Worm (Caenorhabditis elegans) whole organism, L4 larva: ENCODE measurements around the gene eif-3.L.

Source experiments
- aly-2 ChIP-seq: sonication (generic microtip); optimal IDR thresholded peaks from 2 replicates; lab custom pipeline; 2018; ENCODE audit warnings: missing biosample characterization, missing genetic modification characterization
- ama-1 ChIP-seq: fragments of 150-350 bp; optimal IDR thresholded peaks from 2 replicates; lab custom pipeline; 2014; ENCODE audit warnings: inconsistent platforms, mixed read lengths
- ceh-44 ChIP-seq: fragments of 200-800 bp; sonication (Bioruptor generic); IDR thresholded peaks from 2 replicates; pipeline ENCODE4 v1.3.6; 2022; ENCODE audit warnings: missing genetic modification reagents, missing genetic modification characterization, missing compliant biosample characterization
- ces-1 ChIP-seq: fragments of 150-350 bp; sonication (generic microtip); optimal IDR thresholded peaks from 4 replicates; lab custom pipeline; 2014; ENCODE audit warnings: missing biosample characterization, missing genetic modification reagents, missing genetic modification characterization
- lin-15B ChIP-seq: fragments of 150-350 bp; sonication (generic microtip); optimal IDR thresholded peaks from 3 replicates; lab custom pipeline; 2014; ENCODE audit warnings: missing biosample characterization, missing genetic modification characterization
- lin-29 ChIP-seq: fragments of 200-800 bp; sonication (Bioruptor generic); IDR thresholded peaks from 2 replicates; pipeline ENCODE4 v1.3.6; 2022; ENCODE audit warnings: missing genetic modification reagents, missing genetic modification characterization, missing compliant biosample characterization
- nhr-10 ChIP-seq: fragments of 150-350 bp; optimal IDR thresholded peaks from 2 replicates; lab custom pipeline; 2014; ENCODE audit warnings: missing biosample characterization, missing genetic modification characterization
- nhr-25 ChIP-seq: sonication (generic microtip); optimal IDR thresholded peaks from 2 replicates; lab custom pipeline; 2017; ENCODE audit warnings: missing genetic modification characterization, mild to moderate bottlenecking, missing compliant biosample characterization, antibody characterized with exemption, moderate library complexity, borderline replicate concordance; ENCODE audit not compliant: insufficient read depth
- nhr-48 ChIP-seq: sonication (generic microtip); optimal IDR thresholded peaks from 2 replicates; lab custom pipeline; 2016; ENCODE audit warnings: mild to moderate bottlenecking, missing genetic modification characterization, missing compliant biosample characterization
- pha-4 ChIP-seq, 2 experiments: fragments of 150-350 bp in 1 of 2; fragments of 200-800 bp in 1 of 2; sonication (Bioruptor generic) in 1 of 2; IDR thresholded peaks in 1 of 2; optimal IDR thresholded peaks in 1 of 2; 2 replicates each; pipeline versions ENCODE4 v1.3.6 to Lab custom; 2014 to 2022; ENCODE audit warnings: missing genetic modification characterization in 2 of 2, missing genetic modification reagents in 2 of 2, missing biosample characterization in 1 of 2, missing compliant biosample characterization in 1 of 2
- rbr-2 ChIP-seq: sonication (generic microtip); optimal IDR thresholded peaks from 2 replicates; lab custom pipeline; 2016; ENCODE audit warnings: missing genotype, missing genetic modification characterization, missing compliant biosample characterization
- spr-1 ChIP-seq: sonication (generic microtip); optimal IDR thresholded peaks from 2 replicates; lab custom pipeline; 2016; ENCODE audit warnings: mild to moderate bottlenecking, missing genetic modification characterization, missing compliant biosample characterization
- unc-39 ChIP-seq: sonication (generic microtip); optimal IDR thresholded peaks from 2 replicates; lab custom pipeline; 2017; ENCODE audit warnings: missing biosample characterization, missing genetic modification characterization
- ztf-11 ChIP-seq: fragments of 150-350 bp; optimal IDR thresholded peaks from 2 replicates; lab custom pipeline; 2014; ENCODE audit warnings: missing biosample characterization, missing genetic modification characterization

- TF ChIP-seq ces-1 (GFP tag; lab: Kevin White, UChicago) (no peak), lin-15B (no peak), nhr-48 (tag; lab: Kevin White, UChicago) (peak; percentile 91), rbr-2 (tag; lab: Kevin White, UChicago) (no peak), pha-4 (GFP tag; IDR thresholded peaks at IDR 0.05; lab: Robert Waterston, UW) (no peak), pha-4 (tag; optimal IDR thresholded peaks at IDR 0.05; lab: Kevin White, UChicago) (no peak), lin-29 (no peak), ama-1 (lab: Kevin White, UChicago) (no peak), ceh-44 (no peak), aly-2 (tag; lab: Kevin White, UChicago) (no peak), nhr-25 (no peak), nhr-10 (peak; percentile 86), ztf-11 (tag; lab: Kevin White, UChicago) (no peak), spr-1 (tag; lab: Kevin White, UChicago) (no peak), unc-39 (tag; lab: Kevin White, UChicago) (no peak)
Measured at ce11 chrII:5605538-5605945, 16.7 kb downstream of the eif-3.L start.
